Fruit fly (Drosophila melanogaster) whole organism, embryonic: ENCODE measurements around the gene CG32075.

Experiments used
- Bgb ChIP-seq: fragments of 200-800 bp; sonication (Bioruptor generic); IDR thresholded peaks from 2 replicates; pipeline ENCODE4 v1.3.6; 2022; ENCODE audit warnings: missing biosample characterization, missing genetic modification characterization; ENCODE audit not compliant: partially characterized antibody
- Blimp-1 ChIP-seq: fragments of 200-800 bp; sonication (Bioruptor generic); optimal IDR thresholded peaks from 3 replicates; lab custom pipeline; 2018; ENCODE audit warnings: missing biosample characterization, missing genetic modification characterization, mild to moderate bottlenecking, moderate library complexity, missing genetic modification reagents
- BtbVII ChIP-seq: fragments of 200-800 bp; sonication (Bioruptor generic); optimal IDR thresholded peaks from 3 replicates; lab custom pipeline; 2017; ENCODE audit warnings: missing biosample characterization, mild to moderate bottlenecking, missing genetic modification characterization
- Bteb2 ChIP-seq: fragments of 200-800 bp; sonication (Bioruptor generic); optimal IDR thresholded peaks from 2 replicates; lab custom pipeline; 2016; ENCODE audit warnings: missing biosample characterization, missing genetic modification characterization
- CG10267 ChIP-seq: fragments of 200-800 bp; sonication (Bioruptor generic); optimal IDR thresholded peaks from 2 replicates; lab custom pipeline; 2018; ENCODE audit warnings: missing biosample characterization, mild to moderate bottlenecking, missing genetic modification characterization, moderate library complexity
- CG10274 ChIP-seq: fragments of 200-800 bp; sonication (Bioruptor generic); optimal IDR thresholded peaks from 3 replicates; lab custom pipeline; 2017; ENCODE audit warnings: missing biosample characterization, mild to moderate bottlenecking, missing genetic modification characterization
- CG11560 ChIP-seq: fragments of 200-800 bp; sonication (Bioruptor generic); IDR thresholded peaks from 3 replicates; pipeline ENCODE4 v1.3.6; 2022; ENCODE audit warnings: missing biosample characterization, missing genetic modification characterization
- CG12299 ChIP-seq: fragments of 200-800 bp; sonication (Bioruptor generic); optimal IDR thresholded peaks from 2 replicates; lab custom pipeline; 2018; ENCODE audit warnings: missing biosample characterization, mild to moderate bottlenecking, missing genetic modification characterization
- CG12391 ChIP-seq: fragments of 200-800 bp; sonication (Bioruptor generic); optimal IDR thresholded peaks from 3 replicates; lab custom pipeline; 2018; ENCODE audit warnings: missing biosample characterization, mild to moderate bottlenecking, missing genetic modification characterization, moderate library complexity
- CG16815 ChIP-seq: fragments of 200-800 bp; sonication (Bioruptor generic); optimal IDR thresholded peaks from 3 replicates; lab custom pipeline; 2017; ENCODE audit warnings: missing biosample characterization, mild to moderate bottlenecking, missing genetic modification characterization
- CG17568 ChIP-seq: fragments of 200-800 bp; sonication (Bioruptor generic); optimal IDR thresholded peaks from 2 replicates; lab custom pipeline; 2018; ENCODE audit warnings: missing biosample characterization, mild to moderate bottlenecking, missing genetic modification characterization, moderate library complexity
- CG17829 ChIP-seq: fragments of 200-800 bp; optimal IDR thresholded peaks from 2 replicates; lab custom pipeline; 2019; ENCODE audit warnings: missing biosample characterization, mild to moderate bottlenecking, missing genetic modification characterization, moderate library complexity
- CG31388 ChIP-seq: fragments of 200-800 bp; sonication (Bioruptor generic); optimal IDR thresholded peaks from 2 replicates; lab custom pipeline; 2016; ENCODE audit warnings: missing biosample characterization, missing genetic modification characterization
- CG3847 ChIP-seq: fragments of 200-800 bp; sonication (Bioruptor generic); IDR thresholded peaks from 2 replicates; pipeline ENCODE4 v1.3.6; 2022; ENCODE audit warnings: missing biosample characterization, missing genetic modification characterization
- CG4328 ChIP-seq: fragments of 200-800 bp; sonication (Bioruptor generic); optimal IDR thresholded peaks from 3 replicates; lab custom pipeline; 2017; ENCODE audit warnings: missing biosample characterization, missing genetic modification reagents, missing genetic modification characterization
- CG4730 ChIP-seq: fragments of 200-800 bp; sonication (Bioruptor generic); IDR thresholded peaks from 2 replicates; pipeline ENCODE4 v1.3.6; 2022; ENCODE audit warnings: missing biosample characterization, missing genetic modification characterization
- CG4854 ChIP-seq: fragments of 200-800 bp; sonication (Bioruptor generic); optimal IDR thresholded peaks from 2 replicates; lab custom pipeline; 2016; ENCODE audit warnings: missing biosample characterization, missing genetic modification characterization, inconsistent platforms
- CG7987 ChIP-seq: fragments of 200-800 bp; sonication (Bioruptor generic); optimal IDR thresholded peaks from 2 replicates; lab custom pipeline; 2018; ENCODE audit warnings: missing biosample characterization, mild to moderate bottlenecking, missing genetic modification characterization, moderate library complexity
- CG8478 ChIP-seq: fragments of >200 bp; optimal IDR thresholded peaks from 2 replicates; lab custom pipeline; 2018
- CG9609 ChIP-seq: fragments of 200-800 bp; sonication (Bioruptor generic); optimal IDR thresholded peaks from 3 replicates; lab custom pipeline; 2016; ENCODE audit warnings: missing biosample characterization, missing genetic modification characterization
- CG9817 ChIP-seq: fragments of 200-800 bp; sonication (Bioruptor generic); optimal IDR thresholded peaks from 2 replicates; lab custom pipeline; 2018; ENCODE audit warnings: missing biosample characterization, mild to moderate bottlenecking, missing genetic modification characterization, moderate library complexity
- CG9876 ChIP-seq: fragments of 200-800 bp; sonication (Bioruptor generic); optimal IDR thresholded peaks from 2 replicates; lab custom pipeline; 2016; ENCODE audit warnings: missing biosample characterization, missing genetic modification characterization
- GATAe ChIP-seq: fragments of 200-800 bp; sonication (Bioruptor generic); conservative IDR thresholded peaks from 2 replicates; pipeline ENCODE4 v1.3.6; 2022; ENCODE audit warnings: missing biosample characterization, missing genetic modification characterization
- HLHmδ ChIP-seq: fragments of 200-800 bp; sonication (Bioruptor generic); optimal IDR thresholded peaks from 2 replicates; lab custom pipeline; 2018; ENCODE audit warnings: missing biosample characterization, mild to moderate bottlenecking, missing genetic modification characterization, moderate library complexity
- Hmr ChIP-seq: fragments of 200-800 bp; sonication (Bioruptor generic); optimal IDR thresholded peaks from 3 replicates; lab custom pipeline; 2017; ENCODE audit warnings: mild to moderate bottlenecking, missing biosample characterization, missing genetic modification reagents, missing genetic modification characterization
- Lhr ChIP-seq: fragments of 200-800 bp; sonication (Bioruptor generic); optimal IDR thresholded peaks from 3 replicates; lab custom pipeline; 2017; ENCODE audit warnings: mild to moderate bottlenecking, missing biosample characterization, missing genetic modification reagents, missing genetic modification characterization
- Lim3 ChIP-seq: fragments of 200-800 bp; sonication (Bioruptor generic); IDR thresholded peaks from 2 replicates; pipeline ENCODE4 v1.3.6; 2022; ENCODE audit warnings: missing biosample characterization, missing genetic modification characterization
- MBD-R2 ChIP-seq: fragments of 200-800 bp; sonication (Bioruptor generic); IDR thresholded peaks from 2 replicates; pipeline ENCODE4 v1.3.6; 2022; ENCODE audit warnings: missing biosample characterization, missing genetic modification characterization
- MTF-1 ChIP-seq: fragments of 200-800 bp; sonication (Bioruptor generic); optimal IDR thresholded peaks from 2 replicates; lab custom pipeline; 2018; ENCODE audit warnings: missing biosample characterization, mild to moderate bottlenecking, missing genetic modification characterization, borderline replicate concordance
- Optix ChIP-seq: fragments of 200-800 bp; sonication (Bioruptor generic); IDR thresholded peaks from 3 replicates; pipeline ENCODE4 v1.3.6; 2022; ENCODE audit warnings: missing biosample characterization, missing genetic modification characterization
- Pdp1 ChIP-seq, 2 experiments: fragments of 200-800 bp; sonication (Bioruptor generic); optimal IDR thresholded peaks; 3 replicates each; lab custom pipeline; 2016; ENCODE audit warnings: missing biosample characterization in 2 of 2, missing genetic modification characterization in 2 of 2, mild to moderate bottlenecking in 1 of 2, moderate library complexity in 1 of 2
- Spps ChIP-seq: fragments of 200-800 bp; sonication (Bioruptor generic); optimal IDR thresholded peaks from 2 replicates; lab custom pipeline; 2018; ENCODE audit warnings: missing biosample characterization, mild to moderate bottlenecking, missing genetic modification characterization
- bigmax ChIP-seq: fragments of 200-800 bp; sonication (Bioruptor generic); optimal IDR thresholded peaks from 2 replicates; lab custom pipeline; 2018; ENCODE audit warnings: missing biosample characterization, mild to moderate bottlenecking, missing genetic modification characterization
- bowl ChIP-seq: fragments of 200-800 bp; sonication (Bioruptor generic); IDR thresholded peaks from 2 replicates; pipeline ENCODE4 v1.3.6; 2022; ENCODE audit warnings: missing biosample characterization, missing genetic modification characterization
- bsh ChIP-seq, 2 experiments: fragments of 200-800 bp; sonication (Bioruptor generic); optimal IDR thresholded peaks; 2 replicates each; lab custom pipeline; 2017 to 2018; ENCODE audit warnings: mild to moderate bottlenecking in 2 of 2, missing biosample characterization in 2 of 2, missing genetic modification characterization in 2 of 2, moderate library complexity in 1 of 2
- cad ChIP-seq: fragments of >200 bp; optimal IDR thresholded peaks from 2 replicates; lab custom pipeline; 2017; ENCODE audit warnings: missing biosample characterization, missing genetic modification characterization
- dan ChIP-seq: fragments of 200-800 bp; sonication (Bioruptor generic); IDR thresholded peaks from 2 replicates; pipeline ENCODE4 v1.3.6; 2022; ENCODE audit warnings: missing biosample characterization, missing genetic modification characterization
- eve ChIP-seq, 2 experiments: fragments of >200 bp; optimal IDR thresholded peaks; 2 replicates each; lab custom pipeline; 2017; ENCODE audit warnings: missing biosample characterization in 2 of 2, missing genetic modification characterization in 2 of 2
- hkb ChIP-seq, 2 experiments: fragments of 200-800 bp in 1 of 2; fragments of >200 bp in 1 of 2; sonication (Bioruptor generic) in 1 of 2; IDR thresholded peaks in 1 of 2; optimal IDR thresholded peaks in 1 of 2; 2 replicates each; pipeline versions ENCODE4 v1.3.6 to Lab custom; 2017 to 2022; ENCODE audit warnings: missing biosample characterization in 1 of 2, missing genetic modification characterization in 1 of 2
- insv ChIP-seq, 2 experiments: fragments of 200-800 bp; sonication (Bioruptor generic); optimal IDR thresholded peaks; 3 replicates each; lab custom pipeline; 2016 to 2018; ENCODE audit warnings: missing biosample characterization in 2 of 2, missing genetic modification characterization in 2 of 2
- mam ChIP-seq: fragments of 200-800 bp; sonication (Bioruptor generic); optimal IDR thresholded peaks from 3 replicates; lab custom pipeline; 2016; ENCODE audit warnings: missing biosample characterization, missing genetic modification characterization
- nom ChIP-seq: fragments of 200-800 bp; sonication (Bioruptor generic); optimal IDR thresholded peaks from 2 replicates; lab custom pipeline; 2017; ENCODE audit warnings: missing biosample characterization, missing genetic modification characterization, mild to moderate bottlenecking, moderate library complexity, missing genetic modification reagents
- onecut ChIP-seq: fragments of 200-800 bp; sonication (Bioruptor generic); IDR thresholded peaks from 2 replicates; pipeline ENCODE4 v1.3.6; 2022; ENCODE audit warnings: missing biosample characterization, missing genetic modification characterization
- otp ChIP-seq: fragments of 200-800 bp; sonication (Bioruptor generic); IDR thresholded peaks from 3 replicates; pipeline ENCODE4, ENCODE4 v1.3.6; 2022; ENCODE audit warnings: missing biosample characterization, missing genetic modification characterization
- pb ChIP-seq: fragments of 200-800 bp; sonication (Bioruptor generic); optimal IDR thresholded peaks from 3 replicates; lab custom pipeline; 2016; ENCODE audit warnings: missing biosample characterization, missing genetic modification characterization
- peb ChIP-seq: fragments of 200-800 bp; sonication (Bioruptor generic); IDR thresholded peaks from 2 replicates; pipeline ENCODE4 v1.3.6; 2022; ENCODE audit warnings: missing biosample characterization, missing genetic modification characterization
- pros ChIP-seq: fragments of 200-800 bp; sonication (Bioruptor generic); optimal IDR thresholded peaks from 3 replicates; lab custom pipeline; 2019; ENCODE audit warnings: missing biosample characterization, mild to moderate bottlenecking, missing genetic modification characterization, moderate library complexity
- schlank ChIP-seq: fragments of 200-800 bp; sonication (Bioruptor generic); optimal IDR thresholded peaks from 2 replicates; lab custom pipeline; 2018; ENCODE audit warnings: missing biosample characterization, mild to moderate bottlenecking, missing genetic modification characterization
- sr ChIP-seq: fragments of 200-800 bp; sonication (Bioruptor generic); IDR thresholded peaks from 3 replicates; pipeline ENCODE4 v1.3.6; 2022; ENCODE audit warnings: missing biosample characterization, missing genetic modification characterization
- sug ChIP-seq: fragments of 200-800 bp; optimal IDR thresholded peaks from 2 replicates; lab custom pipeline; 2019; ENCODE audit warnings: missing biosample characterization, mild to moderate bottlenecking, missing genetic modification characterization, moderate library complexity

CG32075 gene

dm6 chr3L:11064689-11065088, at the start of gene CG32075, which contains the start of the genes CG45101 and SuUR (continued):
- TF ChIP-seq CG4328 (GFP tag; lab: Kevin White, UChicago) (peak; percentile 74), bigmax (GFP tag; lab: Kevin White, UChicago) (no peak), Blimp-1 (GFP tag; lab: Kevin White, UChicago) (no peak), GATAe (GFP tag; lab: Robert Waterston, UW) (peak; percentile 61; the same call in 1 of the 2 replicates), CG9817 (tag; lab: Kevin White, UChicago) (peak; percentile 88), Optix (GFP tag; lab: Robert Waterston, UW) (peak; percentile 70), Lhr (GFP tag; lab: Kevin White, UChicago) (peak; percentile 51), sug (tag; lab: Kevin White, UChicago) (peak; percentile 88), CG8478 (lab: Kevin White, UChicago) (no peak), dan (GFP tag; lab: Robert Waterston, UW) (peak; percentile 55; the same call in 1 of the 2 replicates), CG4854 (peak; percentile 84), sr (GFP tag; lab: Robert Waterston, UW) (no peak), otp (peak; percentile 78; the same call in 2 of the 3 replicates), bsh (GFP tag; optimal IDR thresholded peaks at IDR 0.05; lab: Kevin White, UChicago) (peak in 1 of 2 experiments; percentile 85), Spps (tag; lab: Kevin White, UChicago) (peak; percentile 76), CG31388 (GFP tag; lab: Kevin White, UChicago) (peak; percentile 39), CG9609 (peak; percentile 91), MBD-R2 (GFP tag; lab: Robert Waterston, UW) (peak; percentile 98), CG16815 (peak; percentile 80), CG12391 (tag; lab: Kevin White, UChicago) (peak; percentile 93), CG9876 (peak; percentile 85), CG12299 (tag; lab: Kevin White, UChicago) (peak; percentile 61), CG17829 (tag; lab: Kevin White, UChicago) (peak; percentile 88), eve (GFP tag; optimal IDR thresholded peaks at IDR 0.05; lab: Kevin White, UChicago) (peak in 1 of 2 experiments; percentile 32), Pdp1 (GFP tag; optimal IDR thresholded peaks at IDR 0.05; lab: Kevin White, UChicago) (peak; percentile 87 to 90), cad (no peak), pb (GFP tag; lab: Kevin White, UChicago) (peak; percentile 43), CG4730 (GFP tag; lab: Robert Waterston, UW) (peak; percentile 81), CG17568 (GFP tag; lab: Kevin White, UChicago) (no peak), hkb (optimal IDR thresholded peaks at IDR 0.05; lab: Kevin White, UChicago) (peak; percentile 71), hkb (GFP tag; IDR thresholded peaks at IDR 0.05; lab: Robert Waterston, UW) (peak; percentile 86), Lim3 (GFP tag; lab: Robert Waterston, UW) (no peak), CG3847 (peak; percentile 90), BtbVII (GFP tag; lab: Kevin White, UChicago) (peak; percentile 13), HLHmδ (no peak), CG7987 (GFP tag; lab: Kevin White, UChicago) (peak; percentile 65), nom (GFP tag; lab: Kevin White, UChicago) (peak; percentile 42), Bgb (GFP tag; lab: Robert Waterston, UW) (no peak), peb (GFP tag; lab: Robert Waterston, UW) (peak; percentile 87), MTF-1 (GFP tag; lab: Kevin White, UChicago) (no peak), CG10267 (tag; lab: Kevin White, UChicago) (peak; percentile 96), insv (GFP tag; optimal IDR thresholded peaks at IDR 0.05; lab: Kevin White, UChicago) (peak in 1 of 2 experiments; percentile 69), Hmr (GFP tag; lab: Kevin White, UChicago) (peak; percentile 82), mam (GFP tag; lab: Kevin White, UChicago) (peak; percentile 92), schlank (peak; percentile 25), CG10274 (peak; percentile 37), Bteb2 (peak; percentile 87), bowl (0 out of 2 replicates have a peak, but pooled peaks have one; percentile 40), onecut (GFP tag; lab: Robert Waterston, UW) (peak; percentile 34; the same call in 1 of the 2 replicates), CG11560 (peak; percentile 61; the same call in 1 of the 3 replicates), pros (GFP tag; lab: Kevin White, UChicago) (no peak)
